In genomic region chr2L:18136427-18136857, dm6 we compare ENCODE assay signal across 1 fruit fly cellular context.
TF ChIP-seq lines count a peak whose summit lies in the region.

No protein-coding gene starts in this region.

TF ChIP-seq in whole organism, embryonic, 481 proteins besides CTCF, POLR2A, EP300 and RAD21 (continued from another document and continues in another):
- TF ChIP-seq fd64A (GFP tag; optimal IDR thresholded peaks at IDR 0.05; lab: Kevin White, UChicago) (no peak), Bteb2 (GFP tag; optimal IDR thresholded peaks at IDR 0.05; lab: Kevin White, UChicago) (peak; percentile 62), Atf-2 (GFP tag; optimal IDR thresholded peaks at IDR 0.05; lab: Kevin White, UChicago) (no peak), CG6654 (GFP tag; optimal IDR thresholded peaks at IDR 0.05; lab: Kevin White, UChicago) (no peak), CG1792 (GFP tag; optimal IDR thresholded peaks at IDR 0.05; lab: Kevin White, UChicago) (peak; percentile 57), CG4707 (GFP tag; optimal IDR thresholded peaks at IDR 0.05; lab: Kevin White, UChicago) (no peak), Doc2 (GFP tag; IDR thresholded peaks at IDR 0.05; lab: Robert Waterston, UW) (no peak), Hmr (GFP tag; optimal IDR thresholded peaks at IDR 0.05; lab: Kevin White, UChicago) (peak; percentile 83), CG13296 (GFP tag; optimal IDR thresholded peaks at IDR 0.05; lab: Kevin White, UChicago) (peak; percentile 37), BtbVII (GFP tag; optimal IDR thresholded peaks at IDR 0.05; lab: Kevin White, UChicago) (peak; percentile 67), CG17361 (GFP tag; IDR thresholded peaks at IDR 0.05; lab: Robert Waterston, UW) (no peak), sisA (GFP tag; IDR thresholded peaks at IDR 0.05; lab: Robert Waterston, UW) (no peak), HmgD (GFP tag; optimal IDR thresholded peaks at IDR 0.05; lab: Kevin White, UChicago) (no peak), Xrp1 (GFP tag; IDR thresholded peaks at IDR 0.05; lab: Robert Waterston, UW) (peak; percentile 25; the same call in 1 of the 2 replicates), fu2 (GFP tag; optimal IDR thresholded peaks at IDR 0.05; lab: Kevin White, UChicago) (peak; percentile 4), CG4328 (GFP tag; optimal IDR thresholded peaks at IDR 0.05; lab: Kevin White, UChicago) (no peak), CG10147 (GFP tag; optimal IDR thresholded peaks at IDR 0.05; lab: Kevin White, UChicago) (peak; percentile 39), CoRest (tag; optimal IDR thresholded peaks at IDR 0.05; lab: Kevin White, UChicago) (peak; percentile 19), bsh (GFP tag; optimal IDR thresholded peaks at IDR 0.05; lab: Kevin White, UChicago) (no peak), CG17612 (GFP tag; IDR thresholded peaks at IDR 0.05; lab: Robert Waterston, UW) (0 out of 2 replicates have a peak, but pooled peaks have one; percentile 22), CG31365 (tag; optimal IDR thresholded peaks at IDR 0.05; lab: Kevin White, UChicago) (peak; percentile 9), sr (GFP tag; IDR thresholded peaks at IDR 0.05; lab: Robert Waterston, UW) (peak; percentile 43; the same call in 2 of the 3 replicates), CG2678 (tag; optimal IDR thresholded peaks at IDR 0.05; lab: Kevin White, UChicago) (peak; percentile 55), Pdp1 (GFP tag; optimal IDR thresholded peaks at IDR 0.05; lab: Kevin White, UChicago) (peak in 1 of 2 experiments; percentile 86), H2.0 (GFP tag; IDR thresholded peaks at IDR 0.05; lab: Robert Waterston, UW) (no peak), CG32532 (GFP tag; IDR thresholded peaks at IDR 0.05; lab: Robert Waterston, UW) (peak; percentile 37; the same call in 1 of the 2 replicates), sd (tag; optimal IDR thresholded peaks at IDR 0.05; lab: Kevin White, UChicago) (peak; percentile 78), CG32772 (GFP tag; IDR thresholded peaks at IDR 0.05; lab: Robert Waterston, UW) (no peak), ttk (GFP tag; IDR thresholded peaks at IDR 0.05; lab: Robert Waterston, UW) (no peak), CG12659 (GFP tag; optimal IDR thresholded peaks at IDR 0.05; lab: Kevin White, UChicago) (peak; percentile 27), pho (GFP tag; optimal IDR thresholded peaks at IDR 0.05; lab: Kevin White, UChicago) (peak; percentile 67), Ssrp (tag; optimal IDR thresholded peaks at IDR 0.05; lab: Kevin White, UChicago) (no peak), E2f1 (GFP tag; IDR thresholded peaks at IDR 0.05; lab: Robert Waterston, UW) (no peak), gt (GFP tag; IDR thresholded peaks at IDR 0.05; lab: Robert Waterston, UW) (no peak), stwl (tag; optimal IDR thresholded peaks at IDR 0.05; lab: Kevin White, UChicago) (no peak), pros (GFP tag; optimal IDR thresholded peaks at IDR 0.05; lab: Kevin White, UChicago) (no peak), NC2β (GFP tag; optimal IDR thresholded peaks at IDR 0.05; lab: Kevin White, UChicago) (no peak), caup (GFP tag; optimal IDR thresholded peaks at IDR 0.05; lab: Kevin White, UChicago; ENCODE audit: severe bottlenecking) (peak; percentile 82), bcd (GFP tag; optimal IDR thresholded peaks at IDR 0.05; lab: Kevin White, UChicago) (peak; percentile 31), grau (tag; optimal IDR thresholded peaks at IDR 0.05; lab: Kevin White, UChicago) (no peak), prd (optimal IDR thresholded peaks at IDR 0.05; lab: Kevin White, UChicago) (no peak), prd (GFP tag; IDR thresholded peaks at IDR 0.05; lab: Robert Waterston, UW) (no peak), Fer1 (GFP tag; optimal IDR thresholded peaks at IDR 0.05; lab: Kevin White, UChicago) (peak; percentile 45), nmo (GFP tag; optimal IDR thresholded peaks at IDR 0.05; lab: Kevin White, UChicago) (no peak), dm (GFP tag; optimal IDR thresholded peaks at IDR 0.05; lab: Kevin White, UChicago) (no peak), vvl (GFP tag; IDR thresholded peaks at IDR 0.05; lab: Robert Waterston, UW) (peak; percentile 35; the same call in 1 of the 2 replicates), crp (GFP tag; optimal IDR thresholded peaks at IDR 0.05; lab: Kevin White, UChicago) (no peak), CG3995 (GFP tag; optimal IDR thresholded peaks at IDR 0.05; lab: Kevin White, UChicago) (peak; percentile 18), CG7271 (tag; optimal IDR thresholded peaks at IDR 0.05; lab: Kevin White, UChicago) (no peak), Stat92E (GFP tag; optimal IDR thresholded peaks at IDR 0.05; lab: Kevin White, UChicago) (no peak), kah (GFP tag; optimal IDR thresholded peaks at IDR 0.05; lab: Kevin White, UChicago) (no peak), ro (GFP tag; IDR thresholded peaks at IDR 0.05; lab: Robert Waterston, UW) (no peak), CG4360 (GFP tag; IDR thresholded peaks at IDR 0.05; lab: Robert Waterston, UW) (no peak), crc (GFP tag; optimal IDR thresholded peaks at IDR 0.05; lab: Kevin White, UChicago) (no peak), CG6689 (GFP tag; IDR thresholded peaks at IDR 0.05; lab: Robert Waterston, UW) (no peak), CG15514 (GFP tag; optimal IDR thresholded peaks at IDR 0.05; lab: Kevin White, UChicago) (peak; percentile 58), sens (GFP tag; lab: Kevin White, UChicago) (peak; percentile 39), CG15479 (GFP tag; optimal IDR thresholded peaks at IDR 0.05; lab: Kevin White, UChicago) (no peak), tup (GFP tag; optimal IDR thresholded peaks at IDR 0.05; lab: Kevin White, UChicago) (no peak), mam (GFP tag; optimal IDR thresholded peaks at IDR 0.05; lab: Kevin White, UChicago) (peak; percentile 23), Side (GFP tag; optimal IDR thresholded peaks at IDR 0.05; lab: Kevin White, UChicago) (peak; percentile 54), CG14014 (GFP tag; IDR thresholded peaks at IDR 0.05; lab: Robert Waterston, UW) (peak; percentile 38; the same call in 1 of the 2 replicates), Mad (GFP tag; optimal IDR thresholded peaks at IDR 0.05; lab: Kevin White, UChicago) (peak; percentile 13), ind (GFP tag; optimal IDR thresholded peaks at IDR 0.05; lab: Kevin White, UChicago) (no peak), lab (GFP tag; optimal IDR thresholded peaks at IDR 0.05; lab: Kevin White, UChicago) (peak; percentile 86), mirr (GFP tag; optimal IDR thresholded peaks at IDR 0.05; lab: Kevin White, UChicago) (peak; percentile 2), CG17328 (GFP tag; IDR thresholded peaks at IDR 0.05; lab: Robert Waterston, UW) (0 out of 2 replicates have a peak, but pooled peaks have one; percentile 6), abd-A (tag; optimal IDR thresholded peaks at IDR 0.05; lab: Kevin White, UChicago) (peak; percentile 93), CG31441 (GFP tag; IDR thresholded peaks at IDR 0.05; lab: Robert Waterston, UW) (no peak), CG2120 (GFP tag; optimal IDR thresholded peaks at IDR 0.05; lab: Kevin White, UChicago) (peak; percentile 67), Scr (GFP tag; IDR thresholded peaks at IDR 0.05; lab: Robert Waterston, UW; ENCODE audit: partially characterized antibody) (no peak), CG15073 (GFP tag; optimal IDR thresholded peaks at IDR 0.05; lab: Kevin White, UChicago) (no peak), CG17912 (GFP tag; optimal IDR thresholded peaks at IDR 0.05; lab: Kevin White, UChicago) (no peak), ftz-f1 (GFP tag; optimal IDR thresholded peaks at IDR 0.05; lab: Kevin White, UChicago) (peak; percentile 89), her (GFP tag; optimal IDR thresholded peaks at IDR 0.05; lab: Kevin White, UChicago) (peak; percentile 4), CG7928 (GFP tag; optimal IDR thresholded peaks at IDR 0.05; lab: Kevin White, UChicago) (peak; percentile 54), Ada2b (GFP tag; IDR thresholded peaks at IDR 0.05; lab: Robert Waterston, UW) (no peak), Sry-β (GFP tag; optimal IDR thresholded peaks at IDR 0.05; lab: Kevin White, UChicago) (no peak), CG5245 (GFP tag; optimal IDR thresholded peaks at IDR 0.05; lab: Kevin White, UChicago) (no peak), gsb (GFP tag; IDR thresholded peaks at IDR 0.05; lab: Robert Waterston, UW) (0 out of 2 replicates have a peak, but pooled peaks have one; percentile 46), CG5953 (GFP tag; IDR thresholded peaks at IDR 0.05; lab: Robert Waterston, UW) (no peak), Taf1 (GFP tag; IDR thresholded peaks at IDR 0.05; lab: Robert Waterston, UW) (no peak), Max (GFP tag; optimal IDR thresholded peaks at IDR 0.05; lab: Kevin White, UChicago) (no peak), CG11723 (GFP tag; optimal IDR thresholded peaks at IDR 0.05; lab: Kevin White, UChicago) (no peak), Sox100B (GFP tag; optimal IDR thresholded peaks at IDR 0.05; lab: Kevin White, UChicago) (no peak), crol (GFP tag; IDR thresholded peaks at IDR 0.05; lab: Robert Waterston, UW) (no peak), bab2 (GFP tag; optimal IDR thresholded peaks at IDR 0.05; lab: Kevin White, UChicago) (peak; percentile 47), run (tag; optimal IDR thresholded peaks at IDR 0.05; lab: Kevin White, UChicago) (no peak), HLH3B (GFP tag; IDR thresholded peaks at IDR 0.05; lab: Robert Waterston, UW) (no peak), Eip74EF (GFP tag; optimal IDR thresholded peaks at IDR 0.05; lab: Kevin White, UChicago) (peak in 1 of 2 experiments; percentile 99), slou (GFP tag; optimal IDR thresholded peaks at IDR 0.05; lab: Kevin White, UChicago) (peak; percentile 4), CG10209 (GFP tag; optimal IDR thresholded peaks at IDR 0.05; lab: Kevin White, UChicago) (peak; percentile 54), D19A (tag; optimal IDR thresholded peaks at IDR 0.05; lab: Kevin White, UChicago) (no peak), CG12155 (GFP tag; optimal IDR thresholded peaks at IDR 0.05; lab: Kevin White, UChicago) (no peak), CG10274 (GFP tag; optimal IDR thresholded peaks at IDR 0.05; lab: Kevin White, UChicago) (no peak), lilli (GFP tag; optimal IDR thresholded peaks at IDR 0.05; lab: Kevin White, UChicago) (peak; percentile 46), Neu2 (GFP tag; optimal IDR thresholded peaks at IDR 0.05; lab: Kevin White, UChicago; ENCODE audit: borderline replicate concordance) (no peak), luna (GFP tag; optimal IDR thresholded peaks at IDR 0.05; lab: Kevin White, UChicago) (peak; percentile 25), CG12942 (GFP tag; optimal IDR thresholded peaks at IDR 0.05; lab: Kevin White, UChicago) (no peak), Sry-δ (GFP tag; optimal IDR thresholded peaks at IDR 0.05; lab: Kevin White, UChicago) (no peak), Fer3 (tag; optimal IDR thresholded peaks at IDR 0.05; lab: Kevin White, UChicago) (peak; percentile 52), CG13424 (tag; optimal IDR thresholded peaks at IDR 0.05; lab: Kevin White, UChicago) (no peak), CG3163 (GFP tag; optimal IDR thresholded peaks at IDR 0.05; lab: Kevin White, UChicago) (peak; percentile 14), jigr1 (GFP tag; IDR thresholded peaks at IDR 0.05; lab: Robert Waterston, UW) (no peak), Dbx (GFP tag; IDR thresholded peaks at IDR 0.05; lab: Robert Waterston, UW) (0 out of 3 replicates have a peak, but pooled peaks have one; percentile 52), zen (tag; optimal IDR thresholded peaks at IDR 0.05; lab: Kevin White, UChicago) (no peak), dpn (GFP tag; optimal IDR thresholded peaks at IDR 0.05; lab: Kevin White, UChicago) (peak in 1 of 2 experiments; percentile 43), Atf6 (GFP tag; IDR thresholded peaks at IDR 0.05; lab: Robert Waterston, UW) (peak; percentile 71; the same call in 1 of the 2 replicates), CG4404 (GFP tag; IDR thresholded peaks at IDR 0.05; lab: Robert Waterston, UW) (no peak), wek (GFP tag; optimal IDR thresholded peaks at IDR 0.05; lab: Kevin White, UChicago) (no peak), bbx (GFP tag; IDR thresholded peaks at IDR 0.05; lab: Robert Waterston, UW; ENCODE audit: partially characterized antibody) (no peak), CG16779 (GFP tag; IDR thresholded peaks at IDR 0.05; lab: Robert Waterston, UW) (0 out of 2 replicates have a peak, but pooled peaks have one; percentile 26), Gsc (GFP tag; IDR thresholded peaks at IDR 0.05; lab: Robert Waterston, UW) (no peak), CG9932 (GFP tag; IDR thresholded peaks at IDR 0.05; lab: Robert Waterston, UW) (peak; percentile 44), CG7987 (GFP tag; optimal IDR thresholded peaks at IDR 0.05; lab: Kevin White, UChicago) (peak; percentile 73), dmrt11E (tag; optimal IDR thresholded peaks at IDR 0.05; lab: Kevin White, UChicago) (no peak), tll (GFP tag; optimal IDR thresholded peaks at IDR 0.05; lab: Kevin White, UChicago) (no peak), gsb-n (tag; optimal IDR thresholded peaks at IDR 0.05; lab: Kevin White, UChicago) (no peak), otp (GFP tag; IDR thresholded peaks at IDR 0.05; lab: Robert Waterston, UW) (0 out of 3 replicates have a peak, but pooled peaks have one; percentile 10), CG9215 (GFP tag; IDR thresholded peaks at IDR 0.05; lab: Robert Waterston, UW) (no peak), gem (tag; optimal IDR thresholded peaks at IDR 0.05; lab: Kevin White, UChicago) (no peak), CG11456 (GFP tag; IDR thresholded peaks at IDR 0.05; lab: Robert Waterston, UW) (peak; percentile 46; the same call in 1 of the 3 replicates), pum (GFP tag; optimal IDR thresholded peaks at IDR 0.05; lab: Kevin White, UChicago) (no peak), Usf (GFP tag; optimal IDR thresholded peaks at IDR 0.05; lab: Kevin White, UChicago) (no peak), CG42726 (GFP tag; IDR thresholded peaks at IDR 0.05; lab: Robert Waterston, UW; ENCODE audit: partially characterized antibody) (no peak), zfh1 (GFP tag; IDR thresholded peaks at IDR 0.05; lab: Robert Waterston, UW) (no peak), Rfx (GFP tag; IDR thresholded peaks at IDR 0.05; lab: Robert Waterston, UW) (peak; percentile 75), p53 (GFP tag; optimal IDR thresholded peaks at IDR 0.05; lab: Kevin White, UChicago) (no peak), CG34376 (GFP tag; optimal IDR thresholded peaks at IDR 0.05; lab: Kevin White, UChicago) (peak; percentile 48), CG10321 (GFP tag; IDR thresholded peaks at IDR 0.05; lab: Robert Waterston, UW) (peak; percentile 44; the same call in 1 of the 2 replicates), CG4424 (GFP tag; optimal IDR thresholded peaks at IDR 0.05; lab: Kevin White, UChicago) (no peak), CG13894 (tag; optimal IDR thresholded peaks at IDR 0.05; lab: Kevin White, UChicago) (peak; percentile 26), hkb (optimal IDR thresholded peaks at IDR 0.05; lab: Kevin White, UChicago) (no peak), hkb (GFP tag; IDR thresholded peaks at IDR 0.05; lab: Robert Waterston, UW) (peak; percentile 29; the same call in 1 of the 2 replicates)
